Worm (Caenorhabditis elegans) whole organism, late embryonic: ENCODE data around the gene cdh-9.

Experiments used
- ceh-24 ChIP-seq: sonication (generic microtip); optimal IDR thresholded peaks from 2 replicates; lab custom pipeline; 2016; ENCODE audit warnings: mild to moderate bottlenecking, missing genetic modification characterization, missing compliant biosample characterization
- hlh-6 ChIP-seq: sonication (generic microtip); optimal IDR thresholded peaks from 2 replicates; lab custom pipeline; 2016; ENCODE audit warnings: missing genotype, missing genetic modification characterization, missing compliant biosample characterization
- lim-6 ChIP-seq: sonication (generic microtip); optimal IDR thresholded peaks from 2 replicates; lab custom pipeline; 2016; ENCODE audit warnings: missing genetic modification characterization, missing compliant biosample characterization
- pha-4 ChIP-seq: fragments of 150-350 bp; optimal IDR thresholded peaks from 2 replicates; lab custom pipeline; 2018; ENCODE audit warnings: missing biosample characterization, missing genetic modification reagents, missing genetic modification characterization

ce11 chrX:16617427-16618128 is 22.5 kb downstream of the cdh-9 start:
- no peak for TF ChIP-seq ceh-24 (tag; lab: Kevin White, UChicago)
- no peak for TF ChIP-seq hlh-6
- TF ChIP-seq pha-4 (tag; lab: Kevin White, UChicago): no peak
- TF ChIP-seq lim-6: no peak
